Fruit fly (Drosophila melanogaster) whole organism, prepupa: ENCODE results near the gene CG32537.

Experiments used
- Blimp-1 ChIP-seq: fragments of 200-800 bp; sonication (Bioruptor generic); optimal IDR thresholded peaks from 3 replicates; lab custom pipeline; 2017; ENCODE audit warnings: missing biosample characterization, missing genetic modification characterization, mild to moderate bottlenecking, moderate library complexity, missing genetic modification reagents
- CG10631 ChIP-seq: fragments of 200-800 bp; sonication (Bioruptor generic); optimal IDR thresholded peaks from 2 replicates; lab custom pipeline; 2016; ENCODE audit warnings: missing biosample characterization, missing genetic modification characterization
- CG10669 ChIP-seq: fragments of 200-800 bp; sonication (Bioruptor generic); optimal IDR thresholded peaks from 3 replicates; lab custom pipeline; 2018; ENCODE audit warnings: missing biosample characterization, mild to moderate bottlenecking, missing genetic modification characterization, moderate library complexity
- CG11762 ChIP-seq: fragments of 200-800 bp; sonication (Bioruptor generic); optimal IDR thresholded peaks from 3 replicates; lab custom pipeline; 2016; ENCODE audit warnings: missing biosample characterization, missing genetic modification characterization; ENCODE audit not compliant: insufficient read depth
- CG15336 ChIP-seq: fragments of 200-800 bp; sonication (Bioruptor generic); IDR thresholded peaks from 2 replicates; pipeline ENCODE4 v1.3.6; 2022; ENCODE audit warnings: missing biosample characterization, missing genetic modification characterization
- CG1621 ChIP-seq: fragments of 200-800 bp; sonication (Bioruptor generic); optimal IDR thresholded peaks from 3 replicates; lab custom pipeline; 2018; ENCODE audit warnings: missing biosample characterization, mild to moderate bottlenecking, missing genetic modification characterization
- CG3032 ChIP-seq: fragments of 200-800 bp; optimal IDR thresholded peaks from 2 replicates; lab custom pipeline; 2019; ENCODE audit warnings: missing biosample characterization, mild to moderate bottlenecking, missing genetic modification characterization, moderate library complexity
- CG31627 ChIP-seq: fragments of 200-800 bp; sonication (Bioruptor generic); optimal IDR thresholded peaks from 3 replicates; lab custom pipeline; 2016; ENCODE audit warnings: missing biosample characterization, missing genetic modification characterization
- CG32006 ChIP-seq: fragments of 200-800 bp; sonication (Bioruptor generic); optimal IDR thresholded peaks from 3 replicates; lab custom pipeline; 2017; ENCODE audit warnings: missing biosample characterization, mild to moderate bottlenecking, missing genetic modification characterization
- CG34406 ChIP-seq: fragments of 200-800 bp; sonication (Bioruptor generic); optimal IDR thresholded peaks from 3 replicates; lab custom pipeline; 2016; ENCODE audit warnings: missing biosample characterization, missing genetic modification characterization
- CG3919 ChIP-seq: fragments of 200-800 bp; sonication (Bioruptor generic); optimal IDR thresholded peaks from 3 replicates; lab custom pipeline; 2016; ENCODE audit warnings: missing biosample characterization, missing genetic modification characterization
- CG4318 ChIP-seq: fragments of 200-800 bp; sonication (Bioruptor generic); optimal IDR thresholded peaks from 3 replicates; lab custom pipeline; 2017; ENCODE audit warnings: missing biosample characterization, mild to moderate bottlenecking, missing genetic modification characterization
- CG6163 ChIP-seq: fragments of 200-800 bp; sonication (Bioruptor generic); IDR thresholded peaks from 3 replicates; pipeline ENCODE4 v1.3.6; 2022; ENCODE audit warnings: missing biosample characterization, missing genetic modification characterization
- CG6276 ChIP-seq: fragments of 200-800 bp; sonication (Bioruptor generic); optimal IDR thresholded peaks from 2 replicates; lab custom pipeline; 2017; ENCODE audit warnings: missing biosample characterization, mild to moderate bottlenecking, missing genetic modification characterization
- CG6792 ChIP-seq: fragments of 200-800 bp; sonication (Bioruptor generic); optimal IDR thresholded peaks from 3 replicates; lab custom pipeline; 2016; ENCODE audit warnings: missing biosample characterization, missing genetic modification characterization
- CG6808 ChIP-seq: fragments of 200-800 bp; sonication (Bioruptor generic); optimal IDR thresholded peaks from 3 replicates; lab custom pipeline; 2017; ENCODE audit warnings: missing biosample characterization, missing genetic modification characterization, mild to moderate bottlenecking, moderate library complexity, missing genetic modification reagents
- CG6854 ChIP-seq: fragments of 200-800 bp; sonication (Bioruptor generic); optimal IDR thresholded peaks from 2 replicates; lab custom pipeline; 2017; ENCODE audit warnings: missing biosample characterization, mild to moderate bottlenecking, missing genetic modification characterization
- CG7368 ChIP-seq: fragments of 200-800 bp; sonication (Bioruptor generic); optimal IDR thresholded peaks from 3 replicates; lab custom pipeline; 2016; ENCODE audit warnings: missing biosample characterization, missing genetic modification characterization
- CG8119 ChIP-seq: fragments of 200-800 bp; sonication (Bioruptor generic); IDR thresholded peaks from 3 replicates; pipeline ENCODE4 v1.3.6; 2022; ENCODE audit warnings: missing biosample characterization, missing genetic modification characterization
- CG8319 ChIP-seq: fragments of 200-800 bp; sonication (Bioruptor generic); optimal IDR thresholded peaks from 3 replicates; lab custom pipeline; 2016; ENCODE audit warnings: missing biosample characterization, missing genetic modification characterization
- Eip78C ChIP-seq: fragments of 200-800 bp; sonication (Bioruptor generic); peaks from one replicate; lab custom pipeline; 2016; ENCODE audit warnings: missing biosample characterization, missing genetic modification characterization
- Eip93F ChIP-seq: fragments of 200-800 bp; sonication (Bioruptor generic); optimal IDR thresholded peaks from 2 replicates; lab custom pipeline; 2016; ENCODE audit warnings: missing biosample characterization, mild to moderate bottlenecking, missing genetic modification characterization
- Gug ChIP-seq: fragments of 200-800 bp; sonication (Bioruptor generic); IDR thresholded peaks from 2 replicates; pipeline ENCODE4 v1.3.6; 2022; ENCODE audit warnings: missing biosample characterization, missing genetic modification characterization
- Hr38 ChIP-seq: sonication (Bioruptor generic); optimal IDR thresholded peaks from 2 replicates; lab custom pipeline; 2016; ENCODE audit warnings: missing biosample characterization, missing genetic modification characterization
- Hr39 ChIP-seq: fragments of 200-800 bp; sonication (Bioruptor generic); optimal IDR thresholded peaks from 2 replicates; lab custom pipeline; 2016; ENCODE audit warnings: missing biosample characterization, missing genetic modification characterization
- Hr4 ChIP-seq: fragments of 200-800 bp; sonication (Bioruptor generic); optimal IDR thresholded peaks from 3 replicates; lab custom pipeline; 2016; ENCODE audit warnings: missing biosample characterization, missing genetic modification characterization
- Lpt ChIP-seq: fragments of 200-800 bp; sonication (Bioruptor generic); optimal IDR thresholded peaks from 3 replicates; lab custom pipeline; 2016; ENCODE audit warnings: missing biosample characterization, missing genetic modification characterization
- OdsH ChIP-seq: fragments of 200-800 bp; sonication (Bioruptor generic); optimal IDR thresholded peaks from 3 replicates; lab custom pipeline; 2016; ENCODE audit warnings: missing biosample characterization, missing genetic modification characterization
- Sox102F ChIP-seq: fragments of 200-800 bp; sonication (Bioruptor generic); optimal IDR thresholded peaks from 2 replicates; lab custom pipeline; 2016; ENCODE audit warnings: missing biosample characterization, mild to moderate bottlenecking, missing genetic modification characterization
- Sox14 ChIP-seq: fragments of 200-800 bp; sonication (Bioruptor generic); optimal IDR thresholded peaks from 3 replicates; lab custom pipeline; 2016; ENCODE audit warnings: missing biosample characterization, missing genetic modification characterization
- Sox15 ChIP-seq: fragments of 200-800 bp; sonication (Bioruptor generic); optimal IDR thresholded peaks from 3 replicates; lab custom pipeline; 2016; ENCODE audit warnings: missing biosample characterization, missing genetic modification characterization
- dac ChIP-seq: fragments of 200-800 bp; sonication (Bioruptor generic); optimal IDR thresholded peaks from 2 replicates; lab custom pipeline; 2017; ENCODE audit warnings: missing biosample characterization, mild to moderate bottlenecking, missing genetic modification characterization
- dsx ChIP-seq: fragments of 200-800 bp; optimal IDR thresholded peaks from 3 replicates; lab custom pipeline; 2019; ENCODE audit warnings: missing biosample characterization, mild to moderate bottlenecking, missing genetic modification characterization, moderate library complexity; ENCODE audit not compliant: poor library complexity, severe bottlenecking
- fd59A ChIP-seq: fragments of 200-800 bp; sonication (Bioruptor generic); optimal IDR thresholded peaks from 2 replicates; lab custom pipeline; 2017; ENCODE audit warnings: missing biosample characterization, mild to moderate bottlenecking, missing genetic modification characterization, missing genetic modification reagents
- fkh ChIP-seq: fragments of 200-800 bp; sonication (Bioruptor generic); optimal IDR thresholded peaks from 3 replicates; lab custom pipeline; 2017; ENCODE audit warnings: missing biosample characterization, mild to moderate bottlenecking, missing genetic modification characterization, moderate library complexity
- lz ChIP-seq: fragments of 200-800 bp; sonication (Bioruptor generic); optimal IDR thresholded peaks from 3 replicates; lab custom pipeline; 2016; ENCODE audit warnings: missing biosample characterization, missing genetic modification characterization
- net ChIP-seq: fragments of 200-800 bp; sonication (Bioruptor generic); optimal IDR thresholded peaks from 3 replicates; lab custom pipeline; 2016; ENCODE audit warnings: missing biosample characterization, missing genetic modification characterization
- pdm3 ChIP-seq: fragments of 200-800 bp; sonication (Bioruptor generic); optimal IDR thresholded peaks from 3 replicates; lab custom pipeline; 2016; ENCODE audit warnings: missing biosample characterization, missing genetic modification characterization
- salr ChIP-seq, 2 experiments: fragments of 200-800 bp; sonication (Bioruptor generic); optimal IDR thresholded peaks; 3 replicates each; lab custom pipeline; 2016 to 2018; ENCODE audit warnings: missing biosample characterization in 2 of 2, missing genetic modification characterization in 2 of 2, mild to moderate bottlenecking in 1 of 2
- ss ChIP-seq, 2 experiments: fragments of 200-800 bp; sonication (Bioruptor generic); optimal IDR thresholded peaks; 2 replicates in 1 of 2; 3 replicates in 1 of 2; lab custom pipeline; 2017 to 2018; ENCODE audit warnings: mild to moderate bottlenecking in 2 of 2, missing biosample characterization in 2 of 2, missing genetic modification characterization in 2 of 2, moderate library complexity in 1 of 2
- svp ChIP-seq: fragments of 200-800 bp; sonication (Bioruptor generic); peaks from one replicate; lab custom pipeline; 2016; ENCODE audit warnings: missing biosample characterization, missing genetic modification characterization
- topi ChIP-seq: fragments of 200-800 bp; sonication (Bioruptor generic); optimal IDR thresholded peaks from 3 replicates; lab custom pipeline; 2016; ENCODE audit warnings: missing biosample characterization, missing genetic modification characterization

Gene CG32537

dm6 chrX:19297899-19298784 lies 21.8 kb upstream of the CG32537 start, which contains the start of gene CG8034 (continued):
- peak; percentile 98 for TF ChIP-seq fd59A (GFP tag; lab: Kevin White, UChicago)
- TF ChIP-seq salr (GFP tag; optimal IDR thresholded peaks at IDR 0.05; lab: Kevin White, UChicago): peak; percentile 94 to 98
- peak; percentile 97 for TF ChIP-seq CG6163 (GFP tag; lab: Robert Waterston, UW)
- peak; percentile 95 for TF ChIP-seq Gug
- TF ChIP-seq CG3919: peak; percentile 97
- TF ChIP-seq Blimp-1: peak; percentile 91
- peak; percentile 97 for TF ChIP-seq CG7368 (GFP tag; lab: Kevin White, UChicago)
- peak; percentile 98 for TF ChIP-seq Sox14 (GFP tag; lab: Kevin White, UChicago)
- peak; percentile 98 for TF ChIP-seq Sox102F (GFP tag; lab: Kevin White, UChicago)
- peak; percentile 97 for TF ChIP-seq Hr39 (GFP tag; lab: Kevin White, UChicago)
- TF ChIP-seq Hr4 (GFP tag; lab: Kevin White, UChicago): peak; percentile 98
- peak; percentile 97 for TF ChIP-seq CG31627 (GFP tag; lab: Kevin White, UChicago)
- peak; percentile 96 to 98 for TF ChIP-seq ss (GFP tag; optimal IDR thresholded peaks at IDR 0.05; lab: Kevin White, UChicago)
- peak; percentile 98 for TF ChIP-seq CG3032 (tag; lab: Kevin White, UChicago)
- TF ChIP-seq CG8319: peak; percentile 97
- TF ChIP-seq CG10669 (GFP tag; lab: Kevin White, UChicago): peak; percentile 99
- TF ChIP-seq pdm3: peak; percentile 98
- peak; percentile 100 for TF ChIP-seq Eip78C (GFP tag; lab: Kevin White, UChicago)
- peak; percentile 98 for TF ChIP-seq CG6276
- peak; percentile 99 for TF ChIP-seq svp (GFP tag; lab: Kevin White, UChicago)
- TF ChIP-seq CG34406: peak; percentile 97
- TF ChIP-seq CG15336 (GFP tag; lab: Robert Waterston, UW): peak; percentile 97
- peak; percentile 99 for TF ChIP-seq dac (GFP tag; lab: Kevin White, UChicago)
- peak; percentile 96 for TF ChIP-seq CG6854
- TF ChIP-seq CG8119 (GFP tag; lab: Robert Waterston, UW): peak; percentile 98
- TF ChIP-seq CG4318 (GFP tag; lab: Kevin White, UChicago): peak; percentile 98
- TF ChIP-seq CG1621: peak; percentile 95
- peak; percentile 98 for TF ChIP-seq CG10631 (GFP tag; lab: Kevin White, UChicago)
- peak; percentile 97 for TF ChIP-seq Sox15 (GFP tag; lab: Kevin White, UChicago)
- TF ChIP-seq OdsH (GFP tag; lab: Kevin White, UChicago): peak; percentile 99
- TF ChIP-seq Lpt (GFP tag; lab: Kevin White, UChicago): peak; percentile 98
- TF ChIP-seq Eip93F (GFP tag; lab: Kevin White, UChicago): peak; percentile 93
- peak; percentile 97 for TF ChIP-seq CG6808

- TF ChIP-seq CG32006: no peak
- no peak for TF ChIP-seq Gug
- no peak for TF ChIP-seq fkh (GFP tag; lab: Kevin White, UChicago)
- TF ChIP-seq lz (GFP tag; lab: Kevin White, UChicago): no peak
- no peak for TF ChIP-seq topi (GFP tag; lab: Kevin White, UChicago)
- TF ChIP-seq Blimp-1: no peak
- TF ChIP-seq CG1621: no peak
- peak; percentile 94 for TF ChIP-seq dsx (GFP tag; lab: Kevin White, UChicago)
- TF ChIP-seq Hr38 (GFP tag; lab: Kevin White, UChicago): no peak
- TF ChIP-seq CG6792 (GFP tag; lab: Kevin White, UChicago): no peak
- no peak for TF ChIP-seq net (GFP tag; lab: Kevin White, UChicago)
- no peak for TF ChIP-seq CG6276
- no peak for TF ChIP-seq salr (GFP tag; optimal IDR thresholded peaks at IDR 0.05; lab: Kevin White, UChicago)
- no peak for TF ChIP-seq svp (GFP tag; lab: Kevin White, UChicago)
- peak; percentile 23 to 50 for TF ChIP-seq ss (GFP tag; optimal IDR thresholded peaks at IDR 0.05; lab: Kevin White, UChicago)
- TF ChIP-seq CG11762 (GFP tag; lab: Kevin White, UChicago): no peak
- no peak for TF ChIP-seq CG6854
- TF ChIP-seq fd59A (GFP tag; lab: Kevin White, UChicago): no peak
- peak; percentile 98 for TF ChIP-seq CG8319
Observed at dm6 chrX:19295831-19296423, 19.6 kb upstream of the CG32537 start.
